Fruit fly (Drosophila melanogaster): ENCODE measurements around the gene CG9132.
A peak's percentile ranks its signal among the peaks of the same experiment; 100 is the strongest.

Gene CG9132

DNA sequence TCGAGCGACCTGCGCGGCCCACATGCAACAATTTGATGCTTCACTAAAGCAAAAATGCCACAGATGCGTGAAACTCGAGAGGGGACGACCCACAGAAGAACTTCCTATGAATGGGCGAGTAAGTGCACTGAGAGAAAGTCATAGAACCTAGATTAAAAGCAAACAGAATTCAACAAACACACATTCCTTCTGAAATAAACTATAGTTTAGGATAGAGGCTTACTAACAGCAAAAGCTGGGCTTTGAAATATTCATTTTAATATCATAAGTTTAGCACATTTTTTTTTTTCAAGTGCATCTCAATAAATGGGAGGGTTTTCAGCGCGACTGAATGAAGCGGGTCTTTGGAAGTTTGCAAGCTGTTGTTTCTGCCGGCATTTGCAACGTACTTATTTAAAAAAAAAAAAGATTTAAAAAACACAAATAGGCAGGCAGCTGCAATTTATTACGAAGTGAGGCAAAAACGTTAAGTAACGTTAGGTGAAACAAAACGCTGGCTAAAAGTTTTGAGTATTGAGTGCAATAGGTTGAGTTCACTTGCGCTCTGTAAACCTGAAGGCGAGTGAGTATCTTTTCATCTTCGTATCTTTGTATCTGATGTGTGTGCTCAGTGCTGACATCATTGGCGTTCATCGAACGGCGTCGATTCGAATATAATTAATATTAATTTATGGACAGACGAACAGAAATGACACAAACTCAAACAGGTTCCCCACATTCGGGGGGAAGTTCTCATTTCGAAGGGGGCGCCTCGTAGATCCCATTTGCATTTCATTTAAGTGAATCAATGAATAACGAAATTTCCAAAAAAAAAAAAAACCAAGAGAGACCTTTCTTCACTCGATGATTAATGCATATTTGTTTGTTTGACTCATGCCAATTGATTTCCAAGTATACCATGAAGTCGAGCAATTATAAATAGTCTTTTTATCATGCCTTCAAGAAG lies 27.4 kb downstream of the CG9132 start (continued):
- TF ChIP-seq CG8632 (GFP tag; optimal IDR thresholded peaks at IDR 0.05) (peak; percentile 2), Sox15 (GFP tag; optimal IDR thresholded peaks at IDR 0.05) (no peak), vri (GFP tag; optimal IDR thresholded peaks at IDR 0.05) (no peak), dsx (GFP tag; optimal IDR thresholded peaks at IDR 0.05; ENCODE audit: poor library complexity, severe bottlenecking) (peak; percentile 63), CG6276 (GFP tag; optimal IDR thresholded peaks at IDR 0.05) (peak; percentile 35), net (GFP tag; optimal IDR thresholded peaks at IDR 0.05) (peak; percentile 35), CG11902 (GFP tag; optimal IDR thresholded peaks at IDR 0.05) (peak; percentile 16), CG34406 (GFP tag; optimal IDR thresholded peaks at IDR 0.05) (peak; percentile 41), fd85E (GFP tag; optimal IDR thresholded peaks at IDR 0.05) (no peak), Eip93F (GFP tag; optimal IDR thresholded peaks at IDR 0.05) (no peak)

DNA sequence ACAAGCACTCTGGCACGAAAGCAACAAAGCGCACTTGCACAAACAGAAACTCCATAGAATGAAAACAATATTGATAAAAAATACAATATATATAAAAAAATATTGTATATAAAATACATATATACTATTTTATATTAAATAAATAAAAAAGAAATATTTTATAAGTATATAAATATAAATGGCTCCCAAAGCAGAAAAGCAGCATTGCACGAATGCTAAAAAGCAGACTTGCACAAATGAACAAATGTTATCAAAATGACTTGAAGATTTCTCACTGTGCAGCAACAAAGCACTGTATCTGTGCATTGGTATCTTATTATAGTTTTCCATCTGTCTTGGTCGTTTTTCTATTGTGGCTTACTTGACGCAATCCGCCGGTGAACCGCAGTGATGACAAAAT lies 31.7 kb downstream of the CG9132 start:
- TF ChIP-seq Eip78C (GFP tag) (peak; percentile 54), CG32006 (GFP tag; optimal IDR thresholded peaks at IDR 0.05) (peak; percentile 39), OdsH (GFP tag; optimal IDR thresholded peaks at IDR 0.05) (no peak)

dm6 chrX:16766868-16767431 lies 33.6 kb downstream of the CG9132 start:
- TF ChIP-seq CG11294 (GFP tag; IDR thresholded peaks at IDR 0.05): no peak
- TF ChIP-seq CG32006 (GFP tag; optimal IDR thresholded peaks at IDR 0.05): no peak
- peak; percentile 39 for TF ChIP-seq Eip78C (GFP tag)
- TF ChIP-seq CG11762 (GFP tag; optimal IDR thresholded peaks at IDR 0.05; ENCODE audit: insufficient read depth): no peak
- TF ChIP-seq fd85E (GFP tag; optimal IDR thresholded peaks at IDR 0.05): no peak
- no peak for TF ChIP-seq Ets96B (tag; optimal IDR thresholded peaks at IDR 0.05)
- TF ChIP-seq spab (GFP tag; optimal IDR thresholded peaks at IDR 0.05): no peak
- TF ChIP-seq CG9139 (GFP tag; optimal IDR thresholded peaks at IDR 0.05): no peak
- 0 out of 2 replicates have a peak, but pooled peaks have one; percentile 26 for TF ChIP-seq CG15336 (GFP tag; IDR thresholded peaks at IDR 0.05)
- TF ChIP-seq dsx (GFP tag; optimal IDR thresholded peaks at IDR 0.05; ENCODE audit: poor library complexity, severe bottlenecking): no peak
- no peak for TF ChIP-seq Sox102F (GFP tag; optimal IDR thresholded peaks at IDR 0.05)
- no peak for TF ChIP-seq vri (GFP tag; optimal IDR thresholded peaks at IDR 0.05)
- TF ChIP-seq ss (GFP tag; optimal IDR thresholded peaks at IDR 0.05): peak in 1 of 2 experiments; percentile 33
- TF ChIP-seq Sox15 (GFP tag; optimal IDR thresholded peaks at IDR 0.05): no peak
- no peak for TF ChIP-seq CG6276 (GFP tag; optimal IDR thresholded peaks at IDR 0.05)
- TF ChIP-seq lz (GFP tag; optimal IDR thresholded peaks at IDR 0.05): no peak
- TF ChIP-seq dac (GFP tag; optimal IDR thresholded peaks at IDR 0.05): no peak
- no peak for TF ChIP-seq CG4318 (GFP tag; optimal IDR thresholded peaks at IDR 0.05)
- TF ChIP-seq fkh (GFP tag; optimal IDR thresholded peaks at IDR 0.05): no peak
- TF ChIP-seq Ets21C (GFP tag; optimal IDR thresholded peaks at IDR 0.05): no peak
- no peak for TF ChIP-seq CG11902 (GFP tag; optimal IDR thresholded peaks at IDR 0.05)
- TF ChIP-seq Hr38 (GFP tag; optimal IDR thresholded peaks at IDR 0.05): no peak
- no peak for TF ChIP-seq OdsH (GFP tag; optimal IDR thresholded peaks at IDR 0.05)
- no peak for TF ChIP-seq CG10631 (GFP tag; optimal IDR thresholded peaks at IDR 0.05)
- TF ChIP-seq CG6808 (GFP tag; optimal IDR thresholded peaks at IDR 0.05): no peak
- TF ChIP-seq svp (GFP tag): peak; percentile 45
- 0 out of 3 replicates have a peak, but pooled peaks have one; percentile 16 for TF ChIP-seq CG6163 (GFP tag; IDR thresholded peaks at IDR 0.05)
- TF ChIP-seq eg (GFP tag; IDR thresholded peaks at IDR 0.05): 0 out of 3 replicates have a peak, but pooled peaks have one; percentile 9
- TF ChIP-seq Gug (GFP tag; IDR thresholded peaks at IDR 0.05): no peak
- no peak for TF ChIP-seq pdm3 (GFP tag; optimal IDR thresholded peaks at IDR 0.05)
- TF ChIP-seq net (GFP tag; optimal IDR thresholded peaks at IDR 0.05): no peak
- TF ChIP-seq Hr39 (GFP tag; optimal IDR thresholded peaks at IDR 0.05): no peak
- TF ChIP-seq Blimp-1 (GFP tag; optimal IDR thresholded peaks at IDR 0.05): no peak
- no peak for TF ChIP-seq CG7368 (GFP tag; optimal IDR thresholded peaks at IDR 0.05)
- no peak for TF ChIP-seq CG8319 (GFP tag; optimal IDR thresholded peaks at IDR 0.05)
- TF ChIP-seq Smox (GFP tag; optimal IDR thresholded peaks at IDR 0.05): no peak
- TF ChIP-seq CG34406 (GFP tag; optimal IDR thresholded peaks at IDR 0.05): no peak
- no peak for TF ChIP-seq CG31627 (GFP tag; optimal IDR thresholded peaks at IDR 0.05)
- no peak for TF ChIP-seq CG1621 (tag; optimal IDR thresholded peaks at IDR 0.05)

All from whole organism, prepupa.